Worm (Caenorhabditis elegans): ENCODE measurements around the gene sre-45.

ce11 chrII:13495718-13496117 lies 22.0 kb upstream of the sre-45 start, which contains the start of gene drr-1:
- no peak for TF ChIP-seq elt-3 (tag; optimal IDR thresholded peaks at IDR 0.05)
- no peak for TF ChIP-seq nhr-12 (tag; optimal IDR thresholded peaks at IDR 0.05)
- no peak for TF ChIP-seq blmp-1 (tag; optimal IDR thresholded peaks at IDR 0.05; ENCODE audit: insufficient read depth)
- TF ChIP-seq nhr-10 (tag; optimal IDR thresholded peaks at IDR 0.05), result no peak
- no peak for TF ChIP-seq nhr-6 (tag; optimal IDR thresholded peaks at IDR 0.05)
- TF ChIP-seq lsy-2 (tag; optimal IDR thresholded peaks at IDR 0.05), result no peak
- TF ChIP-seq ztf-11 (tag; optimal IDR thresholded peaks at IDR 0.05), result no peak
- no peak for TF ChIP-seq ama-1 (optimal IDR thresholded peaks at IDR 0.05)
- no peak for TF ChIP-seq nhr-129 (tag; optimal IDR thresholded peaks at IDR 0.05)
- TF ChIP-seq R02D3.7 (tag; optimal IDR thresholded peaks at IDR 0.05), result no peak

All from whole organism, L2 larva.